Fruit fly (Drosophila melanogaster) whole organism: Measurements from ENCODE around the gene Pxn.

ENCODE experiments used
- CG8478 ChIP-seq: fragments of >200 bp; optimal IDR thresholded peaks from 2 replicates; lab custom pipeline; 2018; ENCODE audit warnings: inconsistent platforms
- Dll ChIP-seq: fragments of >200 bp; optimal IDR thresholded peaks from 2 replicates; lab custom pipeline; 2017
- EcR ChIP-seq, 2 experiments: fragments of >200 bp; optimal IDR thresholded peaks; 2 replicates each; lab custom pipeline; 2017; ENCODE audit warnings: missing biosample characterization in 2 of 2, missing genetic modification characterization in 2 of 2, missing genetic modification reagents in 2 of 2
- pan ChIP-seq: fragments of >200 bp; optimal IDR thresholded peaks from 2 replicates; lab custom pipeline; 2017
- psq ChIP-seq: fragments of >200 bp; optimal IDR thresholded peaks from 2 replicates; lab custom pipeline; 2017
- usp ChIP-seq: fragments of >200 bp; optimal IDR thresholded peaks from 2 replicates; lab custom pipeline; 2017; ENCODE audit warnings: missing biosample characterization, missing genetic modification characterization, mixed read lengths

dm6 chr3L:2554118-2554814 lies 75.6 kb downstream of the Pxn start, which contains the start of gene Spn:
- TF ChIP-seq CG8478 (lab: Kevin White, UChicago), result no peak
- TF ChIP-seq usp (GFP tag; lab: Kevin White, UChicago), result no peak
- TF ChIP-seq Dll (lab: Kevin White, UChicago), result no peak
- TF ChIP-seq psq (lab: Kevin White, UChicago), result no peak
- TF ChIP-seq EcR (GFP tag; optimal IDR thresholded peaks at IDR 0.05; lab: Kevin White, UChicago), result no peak
- TF ChIP-seq pan (lab: Kevin White, UChicago), result no peak
